Worm (Caenorhabditis elegans) whole organism, L4 larva: Measurements from ENCODE around the gene W07A12.4.

ENCODE experiments used
- ama-1 ChIP-seq: fragments of 150-350 bp; optimal IDR thresholded peaks from 2 replicates; lab custom pipeline; 2014; ENCODE audit warnings: inconsistent platforms, mixed read lengths
- daf-12 ChIP-seq: fragments of 150-350 bp; optimal IDR thresholded peaks from 2 replicates; lab custom pipeline; 2014; ENCODE audit warnings: missing biosample characterization, missing genetic modification reagents, missing genetic modification characterization

DNA sequence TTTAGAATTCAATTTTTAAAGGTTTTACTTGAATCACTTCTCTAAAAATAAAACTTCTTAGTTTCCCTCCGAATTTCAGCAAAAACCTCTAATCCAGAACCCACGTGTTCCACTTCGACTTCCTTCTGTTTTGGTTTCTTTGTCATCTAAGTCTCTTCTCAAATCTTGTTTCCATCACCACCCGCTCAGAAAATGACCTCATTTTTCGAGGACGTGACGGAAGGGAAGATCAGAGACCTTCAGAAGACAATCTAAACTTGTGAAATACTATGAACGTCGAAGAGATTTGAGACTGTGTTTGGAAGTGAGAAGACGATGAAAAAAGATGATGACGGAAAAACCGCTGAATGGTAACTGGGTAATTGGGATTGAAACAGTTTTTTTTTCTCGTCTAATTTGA is 43.6 kb downstream of the W07A12.4 start:
- no peak for TF ChIP-seq ama-1 (lab: Kevin White, UChicago)
- no peak for TF ChIP-seq daf-12 (tag; lab: Kevin White, UChicago)
